Worm (Caenorhabditis elegans): ENCODE results near the gene C17B7.8.

C17B7.8 gene

DNA sequence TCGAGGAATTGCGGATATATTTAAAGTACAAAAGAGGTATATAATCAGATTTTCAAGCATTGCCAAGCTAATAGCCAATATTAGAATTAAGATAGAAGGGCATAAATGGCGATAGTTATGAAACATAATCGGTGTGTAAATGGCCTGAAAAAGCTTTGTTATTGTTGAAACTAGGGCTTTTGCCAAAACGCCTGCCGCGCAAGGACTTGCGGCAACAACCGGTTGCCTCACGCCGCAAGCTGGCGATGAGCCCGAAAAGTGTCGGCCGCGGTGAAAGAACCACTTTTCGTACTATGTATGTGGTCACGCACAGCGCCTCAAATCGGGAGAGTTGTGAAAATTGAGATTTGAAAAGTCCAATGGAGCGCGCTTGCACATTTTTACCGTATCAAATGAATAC is 24.6 kb downstream of the C17B7.8 start:
- no peak for TF ChIP-seq nhr-12 (tag; optimal IDR thresholded peaks at IDR 0.05)
- no peak for TF ChIP-seq nhr-6 (tag; optimal IDR thresholded peaks at IDR 0.05)
- no peak for TF ChIP-seq ztf-11 (tag; optimal IDR thresholded peaks at IDR 0.05)
- no peak for TF ChIP-seq elt-3 (tag; optimal IDR thresholded peaks at IDR 0.05)
- TF ChIP-seq mbf-1 (tag; optimal IDR thresholded peaks at IDR 0.05) = no peak
- TF ChIP-seq lin-13 (GFP tag; optimal IDR thresholded peaks at IDR 0.05) = no peak
- no peak for TF ChIP-seq unc-62 (GFP tag; optimal IDR thresholded peaks at IDR 0.05)
- no peak for TF ChIP-seq crh-2 (tag; optimal IDR thresholded peaks at IDR 0.05)
- TF ChIP-seq nhr-23 (tag; optimal IDR thresholded peaks at IDR 0.05) = no peak
- TF ChIP-seq R02D3.7 (tag; optimal IDR thresholded peaks at IDR 0.05) = no peak
- no peak for TF ChIP-seq nhr-237 (tag; optimal IDR thresholded peaks at IDR 0.05)
- no peak for TF ChIP-seq unc-55 (GFP tag; optimal IDR thresholded peaks at IDR 0.05)
- TF ChIP-seq nhr-11 (tag; optimal IDR thresholded peaks at IDR 0.05) = no peak
- no peak for TF ChIP-seq egl-27 (tag; optimal IDR thresholded peaks at IDR 0.05)
- no peak for TF ChIP-seq peb-1 (tag; optimal IDR thresholded peaks at IDR 0.05)
- TF ChIP-seq nhr-10 (tag; optimal IDR thresholded peaks at IDR 0.05) = no peak
- no peak for TF ChIP-seq fos-1 (tag; optimal IDR thresholded peaks at IDR 0.05)
- TF ChIP-seq elt-1 (tag; optimal IDR thresholded peaks at IDR 0.05) = no peak
- no peak for TF ChIP-seq lin-11 (tag; optimal IDR thresholded peaks at IDR 0.05)

DNA sequence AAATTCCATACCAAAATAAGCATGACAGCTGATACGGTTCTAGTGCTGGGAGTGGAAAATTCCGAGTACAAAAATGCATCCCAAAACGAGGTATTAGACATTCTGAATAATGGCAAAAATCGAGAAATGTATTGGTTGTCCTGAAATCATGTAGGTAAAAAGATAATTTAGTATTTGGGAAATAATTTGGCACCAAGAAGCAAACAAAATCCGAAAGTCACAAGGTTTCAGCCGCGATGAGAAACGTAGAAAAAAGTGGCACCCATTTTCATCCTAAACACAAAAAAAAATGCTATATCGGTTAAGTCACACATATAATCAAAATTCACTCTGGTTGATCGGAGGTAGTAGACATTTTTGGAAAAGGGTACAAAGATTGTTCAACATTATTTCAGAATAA is 26.3 kb downstream of the C17B7.8 start, which contains the start of gene srx-122:
srx-122 (minus strand) TSS at position 101 of the 400 bp plus-strand sequence.
- no peak for TF ChIP-seq elt-1 (tag; optimal IDR thresholded peaks at IDR 0.05)
- TF ChIP-seq elt-3 (tag; optimal IDR thresholded peaks at IDR 0.05) = no peak
- TF ChIP-seq lin-39 (tag; optimal IDR thresholded peaks at IDR 0.05) = no peak
- no peak for TF ChIP-seq blmp-1 (tag; optimal IDR thresholded peaks at IDR 0.05; ENCODE audit: insufficient read depth)
- no peak for TF ChIP-seq mbf-1 (tag; optimal IDR thresholded peaks at IDR 0.05)
- no peak for TF ChIP-seq alr-1 (tag; optimal IDR thresholded peaks at IDR 0.05)
- TF ChIP-seq unc-55 (GFP tag; optimal IDR thresholded peaks at IDR 0.05) = no peak
- TF ChIP-seq nhr-129 (tag; optimal IDR thresholded peaks at IDR 0.05) = no peak
- no peak for TF ChIP-seq C34F6.9 (tag; optimal IDR thresholded peaks at IDR 0.05)
- no peak for TF ChIP-seq lin-13 (GFP tag; optimal IDR thresholded peaks at IDR 0.05)
- TF ChIP-seq nhr-21 (tag; optimal IDR thresholded peaks at IDR 0.05) = no peak

DNA sequence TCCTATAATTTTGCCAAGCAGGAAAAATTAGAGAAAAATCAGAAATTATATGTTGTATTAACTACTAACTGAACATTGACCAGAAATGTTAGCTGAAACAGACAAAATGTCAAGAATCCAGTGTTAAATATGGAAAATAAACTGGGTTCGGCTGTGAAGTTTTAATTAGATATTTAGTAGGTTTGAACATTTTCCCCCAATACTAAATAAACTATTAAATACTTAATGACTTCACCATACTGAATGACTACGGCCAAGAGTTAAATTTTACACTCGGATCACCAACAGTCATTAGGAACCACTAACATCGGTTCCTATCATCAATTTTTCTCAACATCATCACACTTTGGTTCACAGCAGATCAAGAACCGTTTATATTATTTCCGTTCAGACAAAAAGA is 28.7 kb downstream of the C17B7.8 start:
- no peak for TF ChIP-seq lin-39 (tag; optimal IDR thresholded peaks at IDR 0.05)

DNA sequence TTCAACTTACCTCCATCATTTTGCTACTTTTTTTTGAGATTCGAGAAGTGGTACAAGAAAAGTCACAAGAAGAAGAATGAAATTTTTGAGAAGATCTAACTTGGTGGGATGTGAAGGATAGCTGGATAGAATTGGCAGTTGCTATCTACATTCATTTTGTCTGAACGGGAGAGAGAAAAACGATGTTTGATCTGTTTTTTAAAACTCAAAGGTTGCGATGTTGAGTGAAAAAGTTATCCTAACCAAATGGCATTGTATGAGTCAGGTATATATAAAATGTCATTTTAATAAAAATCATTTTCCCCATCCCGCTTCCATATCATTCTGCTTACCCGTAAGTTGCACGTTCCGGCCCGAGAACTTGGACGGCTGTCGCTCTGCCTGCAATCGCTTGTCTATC is 34.8 kb downstream of the C17B7.8 start, which contains the start of gene F35F10.6:
F35F10.6 (minus strand) TSS at position 101 of the 400 bp plus-strand sequence.
- no peak for TF ChIP-seq nhr-21 (tag; optimal IDR thresholded peaks at IDR 0.05)
- no peak for TF ChIP-seq sma-9 (GFP tag; optimal IDR thresholded peaks at IDR 0.05)
- TF ChIP-seq sma-9 (tag; optimal IDR thresholded peaks at IDR 0.05) = no peak
- TF ChIP-seq fos-1 (tag; optimal IDR thresholded peaks at IDR 0.05) = no peak
- no peak for TF ChIP-seq ceh-16 (tag; optimal IDR thresholded peaks at IDR 0.05)
- TF ChIP-seq skn-1 (tag; optimal IDR thresholded peaks at IDR 0.05) = no peak
- TF ChIP-seq lin-39 (tag; optimal IDR thresholded peaks at IDR 0.05) = no peak
- TF ChIP-seq egl-27 (tag; optimal IDR thresholded peaks at IDR 0.05) = no peak
- no peak for TF ChIP-seq unc-62 (GFP tag; optimal IDR thresholded peaks at IDR 0.05)
- no peak for TF ChIP-seq nhr-237 (tag; optimal IDR thresholded peaks at IDR 0.05)
- TF ChIP-seq C34F6.9 (tag; optimal IDR thresholded peaks at IDR 0.05) = no peak

DNA sequence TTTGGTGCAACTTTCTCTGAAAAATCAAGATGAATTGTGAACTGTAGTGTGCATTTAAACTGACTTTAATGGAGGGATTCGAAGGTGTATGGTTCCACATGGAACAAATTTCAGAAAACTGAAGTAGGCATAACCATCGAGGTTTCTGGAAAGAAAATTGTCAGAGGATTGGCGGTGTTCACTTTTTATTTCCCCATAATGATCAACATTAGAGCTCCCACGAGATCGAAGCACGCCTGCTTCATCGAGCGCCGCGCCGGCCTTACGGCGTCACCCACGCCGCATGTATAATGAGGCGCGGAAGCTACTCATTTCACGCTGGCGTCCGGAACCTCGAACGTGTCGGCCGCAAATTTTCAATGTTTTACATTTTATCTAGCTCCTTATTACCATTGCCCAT is 35.9 kb downstream of the C17B7.8 start:
- no peak for TF ChIP-seq lin-11 (tag; optimal IDR thresholded peaks at IDR 0.05)
- TF ChIP-seq snpc-4 (tag; optimal IDR thresholded peaks at IDR 0.05) = no peak
- no peak for TF ChIP-seq nhr-237 (tag; optimal IDR thresholded peaks at IDR 0.05)
- TF ChIP-seq lsy-2 (tag; optimal IDR thresholded peaks at IDR 0.05) = no peak
- no peak for TF ChIP-seq skn-1 (tag; optimal IDR thresholded peaks at IDR 0.05)
- no peak for TF ChIP-seq sem-4 (tag; optimal IDR thresholded peaks at IDR 0.05)
- no peak for TF ChIP-seq C34F6.9 (tag; optimal IDR thresholded peaks at IDR 0.05)
- no peak for TF ChIP-seq ceh-82 (tag; optimal IDR thresholded peaks at IDR 0.05)
- TF ChIP-seq nhr-6 (tag; optimal IDR thresholded peaks at IDR 0.05) = no peak
- no peak for TF ChIP-seq peb-1 (tag; optimal IDR thresholded peaks at IDR 0.05)
- no peak for TF ChIP-seq ceh-16 (tag; optimal IDR thresholded peaks at IDR 0.05)
- TF ChIP-seq ztf-1 (GFP tag; conservative IDR thresholded peaks at IDR 0.05) = no peak
- no peak for TF ChIP-seq Y55F3AM.14 (GFP tag; optimal IDR thresholded peaks at IDR 0.05)
- no peak for TF ChIP-seq ama-1 (optimal IDR thresholded peaks at IDR 0.05)
- no peak for TF ChIP-seq F13H6.1 (tag; optimal IDR thresholded peaks at IDR 0.05)
